Worm (Caenorhabditis elegans) whole organism, L4 larva: ENCODE measurements around the gene kqt-2.

Experiments
- F37D6.2 ChIP-seq: sonication (generic microtip); optimal IDR thresholded peaks from 2 replicates; lab custom pipeline; 2016; ENCODE audit warnings: mild to moderate bottlenecking, missing genetic modification characterization, missing compliant biosample characterization
- T26A8.4 ChIP-seq: fragments of 200-800 bp; sonication (Bioruptor generic); IDR thresholded peaks from 2 replicates; pipeline ENCODE4 v1.3.6; 2022; ENCODE audit warnings: missing genetic modification characterization, missing compliant biosample characterization
- Y48G9A.11 ChIP-seq: fragments of 200-800 bp; sonication (Bioruptor generic); IDR thresholded peaks from 2 replicates; pipeline ENCODE4 v1.3.6; 2022; ENCODE audit warnings: missing genetic modification reagents, missing genetic modification characterization, missing compliant biosample characterization
- aha-1 ChIP-seq: fragments of 150-350 bp; peaks from one replicate; lab custom pipeline; 2014; ENCODE audit warnings: missing biosample characterization, missing genetic modification characterization
- ces-1 ChIP-seq: fragments of 150-350 bp; sonication (generic microtip); optimal IDR thresholded peaks from 4 replicates; lab custom pipeline; 2014; ENCODE audit warnings: missing biosample characterization, missing genetic modification reagents, missing genetic modification characterization
- cey-2 ChIP-seq: sonication (generic microtip); optimal IDR thresholded peaks from 3 replicates; lab custom pipeline; 2017; ENCODE audit warnings: missing genetic modification characterization, mild to moderate bottlenecking, missing compliant biosample characterization, antibody characterized with exemption, borderline replicate concordance; ENCODE audit not compliant: insufficient read depth
- ctbp-1 ChIP-seq: fragments of 200-800 bp; sonication (Bioruptor generic); IDR thresholded peaks from 2 replicates; pipeline ENCODE4 v1.3.6; 2022; ENCODE audit warnings: missing genetic modification reagents, missing genetic modification characterization, missing compliant biosample characterization
- daf-16 ChIP-seq, 3 experiments: sonication (generic microtip); optimal IDR thresholded peaks; 2 replicates each; lab custom pipeline; 2016 to 2017; ENCODE audit warnings: missing genetic modification characterization in 3 of 3, missing genetic modification reagents in 3 of 3, mild to moderate bottlenecking in 2 of 3, missing compliant biosample characterization in 2 of 3, missing biosample characterization in 1 of 3, moderate library complexity in 1 of 3
- daf-19 ChIP-seq: fragments of 200-800 bp; sonication (Bioruptor generic); conservative IDR thresholded peaks from 2 replicates; pipeline ENCODE4 v1.3.6; 2022; ENCODE audit warnings: missing genetic modification characterization, missing compliant biosample characterization
- daf-8 ChIP-seq: fragments of 200-800 bp; sonication (Bioruptor generic); IDR thresholded peaks from 2 replicates; pipeline ENCODE4 v1.3.6; 2022; ENCODE audit warnings: missing genetic modification characterization, missing compliant biosample characterization
- dmd-6 ChIP-seq: fragments of 200-800 bp; sonication (Bioruptor generic); IDR thresholded peaks from 2 replicates; pipeline ENCODE4 v1.3.6; 2022; ENCODE audit warnings: missing genetic modification reagents, missing genetic modification characterization, missing compliant biosample characterization
- dmd-8 ChIP-seq: fragments of 200-800 bp; sonication (Bioruptor generic); IDR thresholded peaks from 2 replicates; pipeline ENCODE4 v1.3.6; 2022; ENCODE audit warnings: missing genetic modification characterization, missing compliant biosample characterization
- dpl-1 ChIP-seq: fragments of 150-350 bp; optimal IDR thresholded peaks from 2 replicates; lab custom pipeline; 2014; ENCODE audit warnings: missing biosample characterization, missing genetic modification reagents, missing genetic modification characterization
- fkh-10 ChIP-seq: fragments of 150-350 bp; optimal IDR thresholded peaks from 2 replicates; lab custom pipeline; 2014; ENCODE audit warnings: missing biosample characterization, missing genetic modification reagents, missing genetic modification characterization
- hif-1 ChIP-seq, 2 experiments: sonication (generic microtip); optimal IDR thresholded peaks; 2 replicates each; lab custom pipeline; 2016 to 2017; ENCODE audit warnings: missing compliant biosample characterization in 2 of 2, missing genetic modification characterization in 2 of 2, missing genetic modification reagents in 2 of 2, missing genotype in 2 of 2, mild to moderate bottlenecking in 1 of 2
- hlh-11 ChIP-seq: fragments of 200-800 bp; sonication (Bioruptor generic); optimal IDR thresholded peaks from 2 replicates; lab custom pipeline; 2018; ENCODE audit warnings: mild to moderate bottlenecking, missing genetic modification characterization, missing compliant biosample characterization
- hlh-30 ChIP-seq: sonication (generic microtip); optimal IDR thresholded peaks from 2 replicates; lab custom pipeline; 2017; ENCODE audit warnings: antibody characterized with exemption, mild to moderate bottlenecking, missing genetic modification characterization, missing compliant biosample characterization; ENCODE audit not compliant: insufficient read depth
- hmg-1.1 ChIP-seq: fragments of 200-800 bp; sonication (Bioruptor generic); IDR thresholded peaks from 2 replicates; pipeline ENCODE4 v1.3.6; 2022; ENCODE audit warnings: missing genetic modification reagents, missing genetic modification characterization, missing compliant biosample characterization
- lin-1 ChIP-seq: fragments of 200-800 bp; sonication (Bioruptor generic); IDR thresholded peaks from 2 replicates; pipeline ENCODE4 v1.3.6; 2022; ENCODE audit warnings: missing genetic modification reagents, missing genetic modification characterization, missing compliant biosample characterization
- lin-13 ChIP-seq: fragments of 150-350 bp; optimal IDR thresholded peaks from 2 replicates; lab custom pipeline; 2014; ENCODE audit warnings: missing biosample characterization, missing genetic modification reagents, missing genetic modification characterization
- lin-15B ChIP-seq: fragments of 150-350 bp; sonication (generic microtip); optimal IDR thresholded peaks from 3 replicates; lab custom pipeline; 2014; ENCODE audit warnings: missing biosample characterization, missing genetic modification characterization
- lin-29 ChIP-seq: fragments of 200-800 bp; sonication (Bioruptor generic); IDR thresholded peaks from 2 replicates; pipeline ENCODE4 v1.3.6; 2022; ENCODE audit warnings: missing genetic modification reagents, missing genetic modification characterization, missing compliant biosample characterization
- lin-39 ChIP-seq: fragments of 150-350 bp; optimal IDR thresholded peaks from 2 replicates; lab custom pipeline; 2014; ENCODE audit warnings: missing biosample characterization, missing genetic modification reagents, missing genetic modification characterization
- lsy-2 ChIP-seq, 2 experiments: fragments of 150-350 bp in 1 of 2; sonication (generic microtip) in 1 of 2; optimal IDR thresholded peaks; 2 replicates each; lab custom pipeline; 2014 to 2017; ENCODE audit warnings: missing biosample characterization in 2 of 2, missing genetic modification characterization in 2 of 2
- madf-5 ChIP-seq, 2 experiments: fragments of 200-800 bp; sonication (Bioruptor generic); IDR thresholded peaks; 2 replicates each; pipeline ENCODE4 v1.3.6; 2022; ENCODE audit warnings: missing compliant biosample characterization in 2 of 2, missing genetic modification characterization in 2 of 2
- mdl-1 ChIP-seq, 2 experiments: fragments of 150-350 bp in 1 of 2; sonication (generic microtip) in 1 of 2; optimal IDR thresholded peaks; 2 replicates each; lab custom pipeline; 2014 to 2017; ENCODE audit warnings: missing biosample characterization in 2 of 2, missing genetic modification characterization in 2 of 2
- mep-1 ChIP-seq: fragments of 150-350 bp; sonication (generic microtip); optimal IDR thresholded peaks from 3 replicates; lab custom pipeline; 2014; ENCODE audit warnings: missing biosample characterization, missing genetic modification characterization
- mes-2 ChIP-seq: sonication (generic microtip); optimal IDR thresholded peaks from 2 replicates; lab custom pipeline; 2016; ENCODE audit warnings: missing genotype, mild to moderate bottlenecking, missing genetic modification characterization, missing compliant biosample characterization; ENCODE audit not compliant: poor library complexity, severe bottlenecking
- mxl-2 ChIP-seq: fragments of 200-800 bp; sonication (Bioruptor generic); conservative IDR thresholded peaks from 2 replicates; pipeline ENCODE4 v1.3.6; 2022; ENCODE audit warnings: missing genetic modification reagents, missing genetic modification characterization, missing compliant biosample characterization
- mxl-3 ChIP-seq: fragments of 200-800 bp; sonication (Bioruptor generic); optimal IDR thresholded peaks from 2 replicates; lab custom pipeline; 2018; ENCODE audit warnings: mild to moderate bottlenecking, missing genetic modification characterization, missing compliant biosample characterization
- nhr-11 ChIP-seq: fragments of 150-350 bp; optimal IDR thresholded peaks from 2 replicates; lab custom pipeline; 2014; ENCODE audit warnings: missing biosample characterization, missing genetic modification characterization
- nhr-28 ChIP-seq: fragments of 150-350 bp; optimal IDR thresholded peaks from 2 replicates; lab custom pipeline; 2014; ENCODE audit warnings: missing biosample characterization, missing genetic modification characterization
- php-3 ChIP-seq: fragments of 200-800 bp; sonication (Bioruptor generic); IDR thresholded peaks from 2 replicates; pipeline ENCODE4 v1.3.6; 2022; ENCODE audit warnings: missing genetic modification reagents, missing genetic modification characterization, missing compliant biosample characterization
- rbr-2 ChIP-seq: sonication (generic microtip); optimal IDR thresholded peaks from 2 replicates; lab custom pipeline; 2016; ENCODE audit warnings: missing genotype, missing genetic modification characterization, missing compliant biosample characterization
- saeg-2 ChIP-seq: fragments of 200-800 bp; sonication (Bioruptor generic); IDR thresholded peaks from 2 replicates; pipeline ENCODE4 v1.3.6; 2022; ENCODE audit warnings: missing genetic modification reagents, missing genetic modification characterization, missing compliant biosample characterization
- spr-1 ChIP-seq: sonication (generic microtip); optimal IDR thresholded peaks from 2 replicates; lab custom pipeline; 2016; ENCODE audit warnings: mild to moderate bottlenecking, missing genetic modification characterization, missing compliant biosample characterization
- tag-97 ChIP-seq: fragments of 200-800 bp; sonication (Bioruptor generic); IDR thresholded peaks from 2 replicates; pipeline ENCODE4 v1.3.6; 2022; ENCODE audit warnings: missing genetic modification characterization, missing compliant biosample characterization
- unc-39 ChIP-seq: sonication (generic microtip); optimal IDR thresholded peaks from 2 replicates; lab custom pipeline; 2017; ENCODE audit warnings: missing biosample characterization, missing genetic modification characterization
- unc-62 ChIP-seq, 3 experiments: fragments of 150-350 bp in 1 of 3; sonication (generic microtip); optimal IDR thresholded peaks in 2 of 3; peaks in 1 of 3; 1 replicate in 1 of 3; 2 replicates in 2 of 3; lab custom pipeline; 2014 to 2017; ENCODE audit warnings: missing biosample characterization in 3 of 3, missing genetic modification characterization in 3 of 3, missing genetic modification reagents in 3 of 3, missing genotype in 1 of 3
- zfp-2 ChIP-seq: sonication (generic microtip); optimal IDR thresholded peaks from 2 replicates; lab custom pipeline; 2016; ENCODE audit warnings: mild to moderate bottlenecking, missing genetic modification characterization, missing compliant biosample characterization

kqt-2 gene

ce11 chrX:8210999-8211398 lies 35.2 kb downstream of the kqt-2 start, which contains the start of gene cdd-1 (continued):
- TF ChIP-seq mxl-2 (GFP tag; lab: Robert Waterston, UW) (no peak), ces-1 (no peak), madf-5 (GFP tag; IDR thresholded peaks at IDR 0.05; lab: Robert Waterston, UW) (no peak), zfp-2 (tag; lab: Kevin White, UChicago) (no peak), daf-19 (no peak), daf-16 (GFP tag; optimal IDR thresholded peaks at IDR 0.05; lab: Kevin White, UChicago) (no peak), daf-16 (tag; optimal IDR thresholded peaks at IDR 0.05; lab: Kevin White, UChicago) (peak; percentile 77), dpl-1 (GFP tag; lab: Kevin White, UChicago) (no peak), php-3 (GFP tag; lab: Robert Waterston, UW) (peak; percentile 97), T26A8.4 (GFP tag; lab: Robert Waterston, UW) (no peak), hlh-30 (tag; lab: Kevin White, UChicago) (peak; percentile 64), saeg-2 (GFP tag; lab: Robert Waterston, UW) (no peak)

- TF ChIP-seq lin-29 (GFP tag; lab: Robert Waterston, UW): no peak
- TF ChIP-seq fkh-10 (GFP tag; lab: Kevin White, UChicago): peak; percentile 60
- peak; percentile 74 for TF ChIP-seq hmg-1.1
- TF ChIP-seq F37D6.2 (tag; lab: Kevin White, UChicago): peak; percentile 24
- peak; percentile 30 for TF ChIP-seq hlh-11 (tag; lab: Kevin White, UChicago)
- peak in 1 of 2 experiments; percentile 31 for TF ChIP-seq hif-1 (tag; optimal IDR thresholded peaks at IDR 0.05; lab: Kevin White, UChicago)
- TF ChIP-seq mdl-1 (tag; optimal IDR thresholded peaks at IDR 0.05; lab: Kevin White, UChicago): peak in 1 of 2 experiments; percentile 74
- no peak for TF ChIP-seq spr-1 (tag; lab: Kevin White, UChicago)
- TF ChIP-seq lsy-2 (tag; optimal IDR thresholded peaks at IDR 0.05; lab: Kevin White, UChicago): peak in 1 of 2 experiments; percentile 70
- TF ChIP-seq zfp-2 (tag; lab: Kevin White, UChicago): no peak
- TF ChIP-seq aha-1: peak; percentile 12
- TF ChIP-seq nhr-11 (tag; lab: Kevin White, UChicago): peak; percentile 39
- TF ChIP-seq hlh-30 (tag; lab: Kevin White, UChicago): peak; percentile 85
- TF ChIP-seq rbr-2 (tag; lab: Kevin White, UChicago): peak; percentile 55
- peak; percentile 1 for TF ChIP-seq mes-2 (tag; lab: Kevin White, UChicago)
- no peak for TF ChIP-seq unc-62 (GFP tag; optimal IDR thresholded peaks at IDR 0.05 in 1 of 2; lab: Kevin White, UChicago)
- no peak for TF ChIP-seq unc-62 (tag; optimal IDR thresholded peaks at IDR 0.05; lab: Kevin White, UChicago)
- TF ChIP-seq mep-1 (tag; lab: Kevin White, UChicago): peak; percentile 60
- TF ChIP-seq ctbp-1: peak; percentile 68; the same call in 1 of the 2 replicates
Observed at ce11 chrX:8205919-8206318, 40.2 kb downstream of the kqt-2 start.

- TF ChIP-seq fkh-10 (GFP tag; lab: Kevin White, UChicago) (no peak), lin-13 (GFP tag; lab: Kevin White, UChicago) (no peak), mxl-3 (GFP tag; lab: Kevin White, UChicago) (no peak), cey-2 (no peak), lin-1 (GFP tag; lab: Robert Waterston, UW) (no peak), unc-39 (tag; lab: Kevin White, UChicago) (no peak), lin-39 (no peak), daf-8 (GFP tag; lab: Robert Waterston, UW) (no peak), Y48G9A.11 (GFP tag; lab: Robert Waterston, UW) (no peak), hlh-30 (tag; lab: Kevin White, UChicago) (no peak), T26A8.4 (GFP tag; lab: Robert Waterston, UW) (no peak), dmd-8 (GFP tag; lab: Robert Waterston, UW) (no peak), nhr-28 (no peak), mep-1 (tag; lab: Kevin White, UChicago) (no peak), dmd-6 (no peak), lin-15B (tag; lab: Kevin White, UChicago) (no peak), tag-97 (GFP tag; lab: Robert Waterston, UW) (no peak)
Observed at ce11 chrX:8204475-8204874, 41.7 kb downstream of the kqt-2 start.
